Fruit fly (Drosophila melanogaster): ENCODE measurements around the gene Myc.

The Myc gene

DNA sequence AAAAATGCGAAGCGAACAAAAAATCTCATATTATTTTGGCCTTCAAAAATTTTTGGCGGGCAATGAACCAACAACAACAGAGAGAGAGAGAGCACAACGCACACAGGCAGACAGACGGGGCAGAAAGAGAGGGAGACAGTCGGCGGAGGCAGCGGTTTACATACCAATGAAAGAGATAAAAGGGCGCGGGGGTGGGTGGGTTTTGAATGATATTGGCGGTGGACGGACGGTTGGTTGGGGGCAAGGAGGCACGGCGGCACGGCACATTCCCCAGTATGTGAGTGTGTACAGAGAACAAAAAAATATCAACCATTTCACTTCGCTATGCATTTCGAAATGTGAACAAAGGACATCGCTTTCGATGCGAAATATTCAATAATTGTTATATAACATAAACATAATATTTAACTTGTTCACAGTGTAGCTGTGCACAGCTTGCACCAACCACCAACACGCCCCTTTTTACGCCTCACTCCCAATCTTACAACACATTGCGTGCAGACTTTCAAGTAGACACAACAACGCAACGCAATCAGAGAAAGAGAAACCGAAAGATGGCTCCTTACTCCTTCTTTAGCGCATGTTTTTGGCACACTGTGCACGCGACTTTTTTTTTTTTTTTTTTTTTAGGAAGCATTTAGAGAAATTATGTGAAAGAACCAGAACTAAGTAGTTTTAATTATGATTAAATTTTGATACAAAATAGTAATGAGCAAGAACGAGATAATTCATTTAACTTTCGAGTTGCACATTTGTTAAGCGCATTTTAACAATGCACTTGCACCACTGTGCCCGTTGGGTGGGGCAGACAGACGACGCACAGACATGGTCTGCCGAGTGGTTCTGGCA lies 35.0 kb downstream of the Myc start:
- no peak for TF ChIP-seq CG17801 (GFP tag; optimal IDR thresholded peaks at IDR 0.05; ENCODE audit: partially characterized antibody)

dm6 chrX:3408609-3409237 lies 35.8 kb downstream of the Myc start:
- no peak for TF ChIP-seq CG17801 (GFP tag; optimal IDR thresholded peaks at IDR 0.05; ENCODE audit: partially characterized antibody)

- TF ChIP-seq CG17801 (GFP tag; optimal IDR thresholded peaks at IDR 0.05; ENCODE audit: partially characterized antibody): no peak
These were observed 38.5 kb downstream of the Myc start for dm6 chrX:3411411-3411810.

DNA sequence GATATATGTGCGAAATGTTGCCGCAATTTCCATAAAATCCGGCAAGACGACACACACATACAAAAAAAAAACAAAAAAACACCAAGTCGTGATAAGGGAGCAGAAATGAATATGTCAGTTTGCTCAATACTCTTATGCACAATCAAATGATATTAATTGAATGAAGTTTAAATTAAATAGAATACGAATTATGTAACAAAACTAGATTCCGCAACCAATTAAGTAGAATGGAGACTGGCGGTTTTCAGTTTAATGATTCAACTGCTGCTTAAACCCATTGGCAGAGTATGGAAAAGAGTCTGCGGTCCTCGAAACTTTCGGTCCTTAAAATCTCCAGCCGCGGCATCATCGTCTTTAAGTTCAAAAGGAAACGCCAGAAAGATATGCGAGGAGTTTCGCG lies 38.9 kb downstream of the Myc start:
- no peak for TF ChIP-seq CG17801 (GFP tag; optimal IDR thresholded peaks at IDR 0.05; ENCODE audit: partially characterized antibody)

dm6 chrX:3412855-3413254 lies 39.9 kb downstream of the Myc start:
- no peak for TF ChIP-seq CG17801 (GFP tag; optimal IDR thresholded peaks at IDR 0.05; ENCODE audit: partially characterized antibody)

- TF ChIP-seq CG17801 (GFP tag; optimal IDR thresholded peaks at IDR 0.05; ENCODE audit: partially characterized antibody): no peak
These were observed 41.2 kb downstream of the Myc start for dm6 chrX:3414003-3414767.

DNA sequence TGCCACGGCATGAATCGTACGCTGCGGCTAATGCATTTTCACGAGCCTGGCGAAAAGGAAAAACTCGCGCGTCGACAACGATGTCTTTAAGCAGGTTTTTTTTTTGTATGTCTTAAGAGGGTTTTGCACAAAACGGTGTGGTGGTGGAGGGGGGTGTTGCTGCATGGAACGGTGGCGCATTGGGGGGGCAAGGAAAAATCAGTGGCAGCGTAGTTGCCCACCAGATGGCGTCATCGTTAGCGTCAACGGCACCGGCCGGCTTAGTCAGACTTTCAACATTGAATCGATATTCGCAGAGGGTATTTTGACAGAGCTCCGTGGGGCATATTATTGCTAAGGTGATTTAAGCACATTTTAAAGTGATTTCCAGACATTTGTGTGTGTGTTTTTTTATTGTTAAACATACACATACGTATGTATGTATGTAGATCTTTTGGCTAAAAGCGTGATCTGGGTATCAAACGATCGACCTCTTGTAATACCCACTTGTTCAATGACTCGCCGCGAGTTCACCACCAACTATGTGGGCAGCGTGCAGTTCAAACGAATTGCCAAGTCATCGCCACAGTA lies 50.3 kb downstream of the Myc start:
- TF ChIP-seq CG17801 (GFP tag; optimal IDR thresholded peaks at IDR 0.05; ENCODE audit: partially characterized antibody): no peak

- TF ChIP-seq CG17801 (GFP tag; optimal IDR thresholded peaks at IDR 0.05; ENCODE audit: partially characterized antibody): no peak
These were observed 52.0 kb downstream of the Myc start for dm6 chrX:3424963-3425362.

dm6 chrX:3426803-3427613 lies 54.0 kb downstream of the Myc start:
- TF ChIP-seq CG17801 (GFP tag; optimal IDR thresholded peaks at IDR 0.05; ENCODE audit: partially characterized antibody): no peak

DNA sequence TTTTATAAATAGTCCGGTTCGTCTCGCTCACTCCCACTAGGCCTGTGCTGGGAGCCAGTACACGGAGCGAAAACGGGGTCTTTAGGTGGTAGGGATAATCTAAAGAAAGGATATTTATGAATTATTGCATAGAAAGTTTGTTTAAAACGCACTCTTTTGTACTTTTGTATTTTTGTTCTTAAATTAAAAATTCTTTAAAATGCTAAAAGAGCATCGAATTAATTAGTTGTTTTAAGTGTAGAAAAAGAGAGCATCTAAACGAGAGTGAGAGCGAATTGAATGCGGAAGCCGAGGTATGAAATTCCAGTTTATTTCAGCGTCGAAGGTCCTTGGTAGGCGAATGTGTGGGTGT lies 54.6 kb downstream of the Myc start:
- peak; percentile 68 for TF ChIP-seq CG17801 (GFP tag; optimal IDR thresholded peaks at IDR 0.05; ENCODE audit: partially characterized antibody)

dm6 chrX:3429952-3430351 lies 57.0 kb downstream of the Myc start:
- no peak for TF ChIP-seq CG17801 (GFP tag; optimal IDR thresholded peaks at IDR 0.05; ENCODE audit: partially characterized antibody)

DNA sequence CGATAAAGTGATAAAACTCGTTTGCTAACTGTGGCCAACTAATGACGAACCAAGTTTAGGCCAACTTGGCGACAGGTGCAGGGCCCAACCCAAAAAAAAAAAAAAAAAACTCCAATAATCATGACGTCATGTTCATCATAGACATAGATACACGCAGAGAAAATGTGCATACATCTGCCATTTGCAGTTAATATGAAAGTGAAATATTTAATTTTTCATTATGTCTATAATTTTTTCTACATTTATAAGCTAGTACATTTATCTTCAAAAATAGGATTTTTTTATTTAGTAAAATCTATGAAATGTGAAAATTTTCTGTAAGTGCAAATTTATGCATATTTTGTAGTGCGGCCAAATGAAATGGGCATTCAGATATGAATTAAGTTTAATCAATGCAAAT lies 58.7 kb downstream of the Myc start:
- TF ChIP-seq CG17801 (GFP tag; optimal IDR thresholded peaks at IDR 0.05; ENCODE audit: partially characterized antibody): peak; percentile 28

DNA sequence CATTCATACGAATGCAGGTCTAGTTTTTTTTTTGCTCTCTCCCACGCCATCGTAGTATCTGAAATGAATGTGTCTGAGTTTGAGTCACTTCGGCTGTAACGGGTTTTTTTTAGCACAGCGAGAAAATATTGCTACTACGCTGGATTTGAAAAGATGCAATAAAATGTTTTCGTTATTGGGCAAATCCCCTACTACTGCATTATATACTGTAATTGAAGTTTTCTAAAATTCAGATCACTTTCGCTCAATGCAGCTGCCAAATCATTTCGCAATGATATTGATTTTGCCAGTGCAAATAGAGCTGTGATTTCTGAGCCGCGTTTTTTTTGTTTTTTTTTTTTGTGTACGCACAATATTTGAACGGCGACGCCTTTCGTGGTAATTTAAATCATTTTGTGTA lies 60.0 kb downstream of the Myc start:
- TF ChIP-seq CG17801 (GFP tag; optimal IDR thresholded peaks at IDR 0.05; ENCODE audit: partially characterized antibody): peak; percentile 85

dm6 chrX:3433646-3434097 lies 60.7 kb downstream of the Myc start:
- peak; percentile 75 for TF ChIP-seq CG17801 (GFP tag; optimal IDR thresholded peaks at IDR 0.05; ENCODE audit: partially characterized antibody)

dm6 chrX:3435707-3436106 lies 62.7 kb downstream of the Myc start, which contains the start of gene CG14269:
Gene CG14269 (minus strand): TSS chrX:3435807.
- TF ChIP-seq CG17801 (GFP tag; optimal IDR thresholded peaks at IDR 0.05; ENCODE audit: partially characterized antibody): no peak

All from ovary, adult (tissue).